Worm (Caenorhabditis elegans): Measurements from ENCODE around the gene srg-66.

DNA sequence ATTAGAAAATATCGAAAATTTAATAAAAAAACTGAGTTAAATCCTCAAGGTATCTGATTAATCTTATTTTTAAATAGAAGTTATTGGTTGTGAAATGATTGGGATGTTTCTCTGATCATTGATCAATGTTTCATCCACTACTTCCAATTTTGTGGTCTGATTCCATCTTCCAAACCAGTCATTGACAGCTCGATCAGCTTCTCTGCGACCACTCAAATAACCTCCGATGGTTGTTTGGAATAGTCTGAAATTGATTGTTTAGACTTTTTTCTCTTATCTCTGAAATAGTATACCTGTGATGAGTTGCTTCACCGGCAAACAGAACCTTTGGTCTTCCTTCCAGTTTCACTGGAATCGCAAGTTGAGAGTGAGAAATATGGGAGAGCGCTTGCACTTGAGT, 27.8 kb upstream of the srg-66 start:
- no peak for TF ChIP-seq med-1 (GFP tag; optimal IDR thresholded peaks at IDR 0.05; ENCODE audit: insufficient read depth)
- no peak for TF ChIP-seq ztf-23 (GFP tag; IDR thresholded peaks at IDR 0.05)
- no peak for TF ChIP-seq flt-1 (GFP tag; IDR thresholded peaks at IDR 0.05)
- TF ChIP-seq klf-2 (GFP tag; conservative IDR thresholded peaks at IDR 0.05), result no peak
- no peak for TF ChIP-seq cog-1 (tag; optimal IDR thresholded peaks at IDR 0.05)
- no peak for TF ChIP-seq T22C8.4 (GFP tag; IDR thresholded peaks at IDR 0.05)
- TF ChIP-seq tab-1 (GFP tag; IDR thresholded peaks at IDR 0.05), result no peak
- no peak for TF ChIP-seq ref-1 (GFP tag; conservative IDR thresholded peaks at IDR 0.05)
